Worm (Caenorhabditis elegans) whole organism, early embryonic: ENCODE data around the gene F56D6.8.
"Not testable (repeated sequence)": the region's sequence is repeated elsewhere in the genome, so short reads cannot be mapped to it uniquely, and the experiment has no call there.

Experiments
- B0310.2 ChIP-seq: sonication (generic microtip); optimal IDR thresholded peaks from 2 replicates; lab custom pipeline; 2016; ENCODE audit warnings: mild to moderate bottlenecking, missing genetic modification characterization, missing compliant biosample characterization
- F13C5.2 ChIP-seq: sonication (generic microtip); optimal IDR thresholded peaks from 2 replicates; lab custom pipeline; 2017; ENCODE audit warnings: mild to moderate bottlenecking, missing genetic modification characterization, inconsistent platforms, missing compliant biosample characterization
- aly-1 ChIP-seq: sonication (generic microtip); optimal IDR thresholded peaks from 2 replicates; lab custom pipeline; 2016; ENCODE audit warnings: missing genetic modification characterization, missing compliant biosample characterization
- ama-1 ChIP-seq: fragments of 150-350 bp; optimal IDR thresholded peaks from 2 replicates; lab custom pipeline; 2014
- ceh-13 ChIP-seq: fragments of 200-800 bp; sonication (Bioruptor generic); optimal IDR thresholded peaks from 2 replicates; lab custom pipeline; 2018; ENCODE audit warnings: mild to moderate bottlenecking, missing genetic modification characterization, missing compliant biosample characterization
- ceh-36 ChIP-seq: sonication (generic microtip); optimal IDR thresholded peaks from 2 replicates; lab custom pipeline; 2016; ENCODE audit warnings: missing genetic modification characterization, inconsistent platforms, missing compliant biosample characterization
- ets-7 ChIP-seq: sonication (generic microtip); optimal IDR thresholded peaks from 2 replicates; lab custom pipeline; 2016; ENCODE audit warnings: missing genotype, missing genetic modification characterization, missing compliant biosample characterization
- flt-1 ChIP-seq: fragments of 200-800 bp; sonication (Bioruptor generic); IDR thresholded peaks from 2 replicates; pipeline ENCODE4 v1.3.6; 2022; ENCODE audit warnings: missing genetic modification characterization, missing compliant biosample characterization
- hmbx-1 ChIP-seq: sonication (generic microtip); optimal IDR thresholded peaks from 2 replicates; lab custom pipeline; 2016; ENCODE audit warnings: mild to moderate bottlenecking, missing genetic modification characterization, missing compliant biosample characterization
- hmg-4 ChIP-seq: fragments of 200-800 bp; sonication (Bioruptor generic); optimal IDR thresholded peaks from 2 replicates; lab custom pipeline; 2018; ENCODE audit warnings: mild to moderate bottlenecking, missing genetic modification characterization, missing compliant biosample characterization
- hnd-1 ChIP-seq: sonication (generic microtip); optimal IDR thresholded peaks from 2 replicates; lab custom pipeline; 2016; ENCODE audit warnings: missing genetic modification characterization, missing compliant biosample characterization
- pes-1 ChIP-seq: fragments of 200-800 bp; sonication (Bioruptor generic); IDR thresholded peaks from 2 replicates; pipeline ENCODE4 v1.3.6; 2022; ENCODE audit warnings: missing genetic modification reagents, missing genetic modification characterization, missing compliant biosample characterization
- scrt-1 ChIP-seq: fragments of 200-800 bp; sonication (Bioruptor generic); IDR thresholded peaks from 2 replicates; pipeline ENCODE4 v1.3.6; 2022; ENCODE audit warnings: missing genetic modification characterization, missing compliant biosample characterization
- sea-1 ChIP-seq: fragments of 200-800 bp; sonication (Bioruptor generic); conservative IDR thresholded peaks from 2 replicates; pipeline ENCODE4 v1.3.6; 2022; ENCODE audit warnings: missing genetic modification characterization, missing compliant biosample characterization
- tbx-11 ChIP-seq: fragments of 200-800 bp; sonication (Bioruptor generic); IDR thresholded peaks from 2 replicates; pipeline ENCODE4 v1.3.6; 2022; ENCODE audit warnings: missing genetic modification characterization, missing compliant biosample characterization
- tbx-37 ChIP-seq: fragments of 200-800 bp; sonication (Bioruptor generic); conservative IDR thresholded peaks from 2 replicates; pipeline ENCODE4 v1.3.6; 2022; ENCODE audit warnings: missing genetic modification reagents, missing genetic modification characterization, missing compliant biosample characterization
- tra-4 ChIP-seq: sonication (generic microtip); optimal IDR thresholded peaks from 2 replicates; lab custom pipeline; 2017; ENCODE audit warnings: missing genetic modification characterization, missing compliant biosample characterization

The F56D6.8 gene

DNA sequence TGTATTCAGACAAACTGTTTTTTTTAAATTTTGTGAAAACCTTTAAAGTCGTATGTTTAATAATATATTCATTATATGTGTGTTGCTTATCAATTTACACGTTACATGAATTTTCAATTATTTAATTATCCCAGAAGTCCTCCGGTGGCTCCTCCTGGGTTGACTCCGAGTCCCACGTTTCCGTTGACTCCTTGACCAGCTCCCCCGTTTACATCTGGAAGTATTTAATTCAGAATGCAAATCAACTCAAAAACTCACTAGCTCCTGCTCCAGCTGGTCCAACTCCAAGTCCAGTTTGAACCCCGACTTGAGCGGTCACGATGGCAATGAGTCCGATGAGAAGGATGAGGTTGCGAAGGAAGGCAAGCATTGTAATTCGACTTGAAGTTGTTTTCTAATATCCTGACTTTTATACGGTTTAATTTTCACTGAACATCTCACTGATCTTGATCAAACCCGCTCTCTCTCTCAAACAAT, at the start of gene F56D6.8:
F56D6.8 (minus strand) TSS at position 427 of the 477 bp plus-strand sequence.
- no peak for TF ChIP-seq ama-1
- no peak for TF ChIP-seq hnd-1 (tag; lab: Kevin White, UChicago)
- TF ChIP-seq aly-1 (tag; lab: Kevin White, UChicago), result no peak
- TF ChIP-seq hmbx-1 (tag; lab: Kevin White, UChicago), result no peak
- TF ChIP-seq B0310.2 (tag; lab: Kevin White, UChicago), result no peak
- TF ChIP-seq ets-7 (tag; lab: Kevin White, UChicago), result no peak
- no peak for TF ChIP-seq hmg-4
- TF ChIP-seq scrt-1 (GFP tag; lab: Robert Waterston, UW), result no peak
- TF ChIP-seq F13C5.2 (tag; lab: Kevin White, UChicago), result no peak

ce11 chrIV:3943003-3943402, 48.8 kb upstream of the F56D6.8 start, which contains the start of gene Y46C8AL.11:
Gene Y46C8AL.11, plus strand, starts transcription at chrIV:3943303.
- TF ChIP-seq flt-1 (no peak), hnd-1 (tag; lab: Kevin White, UChicago) (no peak), hmbx-1 (tag; lab: Kevin White, UChicago) (no peak), aly-1 (tag; lab: Kevin White, UChicago) (no peak), scrt-1 (GFP tag; lab: Robert Waterston, UW) (no peak), tbx-11 (GFP tag; lab: Robert Waterston, UW) (no peak), sea-1 (GFP tag; lab: Robert Waterston, UW) (no peak), ceh-36 (tag; lab: Kevin White, UChicago) (no peak), ets-7 (tag; lab: Kevin White, UChicago) (no peak), ama-1 (no peak), pes-1 (no peak), F13C5.2 (tag; lab: Kevin White, UChicago) (no peak), tbx-37 (GFP tag; lab: Robert Waterston, UW) (no peak), hmg-4 (no peak), ceh-13 (GFP tag; lab: Kevin White, UChicago) (no peak), B0310.2 (tag; lab: Kevin White, UChicago) (no peak), tra-4 (tag; lab: Kevin White, UChicago) (no peak)

ce11 chrIV:3941658-3942328, 47.6 kb upstream of the F56D6.8 start, which contains the start of gene clec-174:
Gene clec-174, minus strand, starts transcription at chrIV:3941708.
- TF ChIP-seq ets-7 (tag; lab: Kevin White, UChicago), result no peak
- no peak for TF ChIP-seq hmg-4
- TF ChIP-seq aly-1 (tag; lab: Kevin White, UChicago), result no peak
- TF ChIP-seq scrt-1 (GFP tag; lab: Robert Waterston, UW), result no peak
- no peak for TF ChIP-seq hmbx-1 (tag; lab: Kevin White, UChicago)
- no peak for TF ChIP-seq flt-1
- no peak for TF ChIP-seq sea-1 (GFP tag; lab: Robert Waterston, UW)

DNA sequence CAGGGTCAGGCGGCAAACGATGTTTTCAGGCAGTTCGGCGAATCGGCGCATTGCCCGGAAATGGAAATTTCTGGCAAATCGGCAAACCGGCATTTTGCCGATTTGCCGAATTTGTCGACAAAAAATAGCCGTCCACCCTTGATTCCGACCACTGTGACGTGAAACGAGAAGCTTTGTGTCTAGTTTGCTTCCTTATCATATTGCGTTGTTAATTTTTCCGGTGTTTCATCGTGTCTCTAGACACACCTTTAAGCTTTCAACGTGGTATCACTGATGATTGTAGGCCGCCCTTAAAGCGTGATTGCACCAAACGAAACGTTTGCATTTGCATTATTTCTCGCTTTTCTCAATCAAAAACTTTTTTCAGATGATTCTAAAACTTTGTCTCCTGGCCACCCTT, 42.9 kb upstream of the F56D6.8 start, which contains the start of gene clec-71:
clec-71 (plus strand) TSS at position 362 of the 400 bp plus-strand sequence.
- TF ChIP-seq pes-1, result no peak
- no peak for TF ChIP-seq scrt-1 (GFP tag; lab: Robert Waterston, UW)
- no peak for TF ChIP-seq flt-1
- no peak for TF ChIP-seq tbx-37 (GFP tag; lab: Robert Waterston, UW)
- TF ChIP-seq ceh-36 (tag; lab: Kevin White, UChicago), result no peak
- no peak for TF ChIP-seq hnd-1 (tag; lab: Kevin White, UChicago)
- no peak for TF ChIP-seq B0310.2 (tag; lab: Kevin White, UChicago)

DNA sequence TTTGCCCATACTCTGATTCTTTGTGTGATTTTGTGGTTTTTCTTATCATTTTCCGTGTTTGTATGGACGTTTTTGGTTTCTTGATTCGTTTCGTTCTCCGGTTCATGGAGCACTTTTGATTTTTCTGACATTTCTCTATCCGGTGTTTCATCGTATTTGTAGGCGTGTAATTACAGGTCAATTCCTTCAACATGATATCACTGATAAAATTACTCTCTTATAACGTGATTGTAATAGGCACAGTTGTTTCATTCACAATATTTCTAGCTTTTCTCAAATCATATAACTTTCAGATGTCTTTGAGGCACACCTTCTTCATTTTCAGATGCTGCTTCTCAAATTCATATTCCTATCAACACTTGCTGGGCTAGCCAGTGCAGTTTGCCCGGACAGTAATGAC, 38.2 kb upstream of the F56D6.8 start, which contains the start of gene clec-70:
clec-70 (plus strand) TSS at position 301 of the 400 bp plus-strand sequence.
- TF ChIP-seq ets-7 (tag; lab: Kevin White, UChicago); pes-1; tbx-11 (GFP tag; lab: Robert Waterston, UW): not testable (repeated sequence)

- no peak for TF ChIP-seq ceh-13 (GFP tag; lab: Kevin White, UChicago)
- TF ChIP-seq B0310.2 (tag; lab: Kevin White, UChicago), result no peak
Measured at ce11 chrIV:3926117-3926516, 31.9 kb upstream of the F56D6.8 start, which contains the start of gene clec-68. Gene clec-68, plus strand, starts transcription at chrIV:3926417.

DNA sequence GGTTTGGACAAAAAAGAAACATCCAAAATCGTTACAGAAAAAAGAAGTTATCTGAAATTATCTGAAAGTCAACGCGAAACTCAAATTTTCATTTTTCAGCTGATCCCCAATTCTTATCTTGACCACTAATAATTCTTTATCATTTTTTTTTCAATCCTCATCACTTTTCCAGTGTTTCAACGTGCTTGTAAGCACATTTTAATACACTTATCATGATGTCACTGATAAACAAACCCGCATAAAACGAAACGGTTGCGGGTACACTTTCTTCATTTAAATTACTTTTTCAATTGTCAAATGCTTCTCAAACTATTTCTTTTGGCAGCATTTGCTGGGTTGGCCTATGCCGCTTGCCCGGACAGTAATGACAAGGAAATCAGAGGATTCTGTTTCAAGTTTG, 27.7 kb upstream of the F56D6.8 start, which contains the start of gene clec-67:
clec-67 (plus strand) TSS at position 268 of the 400 bp plus-strand sequence.
- no peak for TF ChIP-seq tbx-11 (GFP tag; lab: Robert Waterston, UW)
- no peak for TF ChIP-seq hmg-4
- no peak for TF ChIP-seq ets-7 (tag; lab: Kevin White, UChicago)
- TF ChIP-seq sea-1 (GFP tag; lab: Robert Waterston, UW), result no peak
- no peak for TF ChIP-seq pes-1
- no peak for TF ChIP-seq F13C5.2 (tag; lab: Kevin White, UChicago)

- TF ChIP-seq sea-1 (GFP tag; lab: Robert Waterston, UW) (no peak), hmg-4 (no peak), scrt-1 (GFP tag; lab: Robert Waterston, UW) (no peak), flt-1 (no peak)
Measured at ce11 chrIV:3919506-3919905, 25.3 kb upstream of the F56D6.8 start, which contains the start of gene srz-19. Gene srz-19, plus strand, starts transcription at chrIV:3919806.
